Worm (Caenorhabditis elegans): ENCODE data around the gene daf-37.

daf-37 gene

ce11 chrII:6196875-6197274 is 11.1 kb downstream of the daf-37 start, which contains the start of the genes rbmx-2 and C30B5.2:
Gene rbmx-2, minus strand, starts transcription at chrII:6196948.
Gene C30B5.2, plus strand, starts transcription at chrII:6197180.
- no peak for TF ChIP-seq Y56A3A.18 (GFP tag; IDR thresholded peaks at IDR 0.05)
- TF ChIP-seq nfya-1 (tag; optimal IDR thresholded peaks at IDR 0.05; ENCODE audit: borderline replicate concordance, insufficient read depth), result no peak
- no peak for TF ChIP-seq mes-4 (tag; optimal IDR thresholded peaks at IDR 0.05)
- TF ChIP-seq him-1 (tag; optimal IDR thresholded peaks at IDR 0.05), result no peak
- no peak for TF ChIP-seq attf-3 (GFP tag; conservative IDR thresholded peaks at IDR 0.05)
- no peak for TF ChIP-seq efl-1 (GFP tag; optimal IDR thresholded peaks at IDR 0.05)
- no peak for TF ChIP-seq C17E4.6 (GFP tag; IDR thresholded peaks at IDR 0.05)
- TF ChIP-seq madf-10 (tag; optimal IDR thresholded peaks at IDR 0.05), result no peak
- no peak for TF ChIP-seq K12H6.12 (tag; optimal IDR thresholded peaks at IDR 0.05)
- TF ChIP-seq egrh-3 (GFP tag; IDR thresholded peaks at IDR 0.05), result no peak
- TF ChIP-seq snpc-1.1 (tag; optimal IDR thresholded peaks at IDR 0.05; ENCODE audit: insufficient read depth), result no peak
- no peak for TF ChIP-seq zfh-2 (GFP tag; conservative IDR thresholded peaks at IDR 0.05)
- no peak for TF ChIP-seq nhr-179 (tag; optimal IDR thresholded peaks at IDR 0.05)
- no peak for TF ChIP-seq bed-1 (GFP tag; IDR thresholded peaks at IDR 0.05)
- TF ChIP-seq ztf-6 (GFP tag; IDR thresholded peaks at IDR 0.05), result no peak
- TF ChIP-seq lin-35 (GFP tag; optimal IDR thresholded peaks at IDR 0.05), result no peak
- TF ChIP-seq madf-3 (GFP tag; IDR thresholded peaks at IDR 0.05), result no peak
- TF ChIP-seq lin-54 (GFP tag; optimal IDR thresholded peaks at IDR 0.05), result no peak
- no peak for TF ChIP-seq F33H1.4 (GFP tag; IDR thresholded peaks at IDR 0.05)
- TF ChIP-seq unc-62 (GFP tag; optimal IDR thresholded peaks at IDR 0.05), result no peak
- peak; percentile 23; the same call in 1 of the 2 replicates for TF ChIP-seq D2030.7 (GFP tag; IDR thresholded peaks at IDR 0.05)
- TF ChIP-seq hlh-26 (GFP tag; conservative IDR thresholded peaks at IDR 0.05), result no peak
- no peak for TF ChIP-seq nhr-90 (tag; optimal IDR thresholded peaks at IDR 0.05)
- TF ChIP-seq let-526 (GFP tag; IDR thresholded peaks at IDR 0.05), result no peak
- TF ChIP-seq lag-1 (GFP tag; IDR thresholded peaks at IDR 0.05), result no peak
- no peak for TF ChIP-seq nhr-27 (tag; optimal IDR thresholded peaks at IDR 0.05)
- TF ChIP-seq lsl-1 (GFP tag; optimal IDR thresholded peaks at IDR 0.05), result peak; percentile 60
- TF ChIP-seq F22D6.2 (tag; optimal IDR thresholded peaks at IDR 0.05), result no peak
- no peak for TF ChIP-seq lir-1 (GFP tag; conservative IDR thresholded peaks at IDR 0.05)
- TF ChIP-seq F10E7.11 (tag; optimal IDR thresholded peaks at IDR 0.05), result no peak
- no peak for TF ChIP-seq nhr-120 (GFP tag; IDR thresholded peaks at IDR 0.05)
- TF ChIP-seq ets-4 (GFP tag; optimal IDR thresholded peaks at IDR 0.05), result no peak
- TF ChIP-seq lsy-27 (tag; optimal IDR thresholded peaks at IDR 0.05; ENCODE audit: borderline replicate concordance, insufficient read depth), result peak; percentile 7
- no peak for TF ChIP-seq mxl-1 (tag; optimal IDR thresholded peaks at IDR 0.05)
- no peak for TF ChIP-seq hrde-1 (tag; optimal IDR thresholded peaks at IDR 0.05; ENCODE audit: borderline replicate concordance)
- TF ChIP-seq ztf-22 (GFP tag; optimal IDR thresholded peaks at IDR 0.05), result no peak
- no peak for TF ChIP-seq T07F8.4 (tag; optimal IDR thresholded peaks at IDR 0.05)
- TF ChIP-seq ccch-3 (GFP tag; optimal IDR thresholded peaks at IDR 0.05), result no peak
- no peak for TF ChIP-seq repo-1 (tag; optimal IDR thresholded peaks at IDR 0.05)
- no peak for TF ChIP-seq ceh-100 (GFP tag; IDR thresholded peaks at IDR 0.05)
- no peak for TF ChIP-seq ztf-26 (tag; optimal IDR thresholded peaks at IDR 0.05)
- TF ChIP-seq cebp-1 (GFP tag; IDR thresholded peaks at IDR 0.05), result no peak
- TF ChIP-seq cebp-1 (tag; optimal IDR thresholded peaks at IDR 0.05), result no peak
- no peak for TF ChIP-seq F57A8.1 (GFP tag; optimal IDR thresholded peaks at IDR 0.05)
- no peak for TF ChIP-seq tlf-1 (GFP tag; optimal IDR thresholded peaks at IDR 0.05)
- TF ChIP-seq ama-1 (optimal IDR thresholded peaks at IDR 0.05), result no peak
- no peak for TF ChIP-seq ama-1 (GFP tag; optimal IDR thresholded peaks at IDR 0.05)
- peak; percentile 92 for TF ChIP-seq F23B12.7 (tag; optimal IDR thresholded peaks at IDR 0.05; ENCODE audit: insufficient read depth)
- no peak for TF ChIP-seq attf-6 (GFP tag; IDR thresholded peaks at IDR 0.05)
- no peak for TF ChIP-seq dox-1 (GFP tag; IDR thresholded peaks at IDR 0.05)
